Fruit fly (Drosophila melanogaster) whole organism, pupa: Measurements from ENCODE around the gene CG17917.

ENCODE experiments used
- CG10348 ChIP-seq: fragments of 200-800 bp; sonication (Bioruptor generic); IDR thresholded peaks from 2 replicates; pipeline ENCODE4 v1.3.6; 2022; ENCODE audit warnings: missing biosample characterization, missing genetic modification characterization
- CG12605 ChIP-seq: fragments of 200-800 bp; sonication (Bioruptor generic); IDR thresholded peaks from 2 replicates; pipeline ENCODE4 v1.3.6; 2022; ENCODE audit warnings: missing biosample characterization, missing genetic modification characterization
- CG13204 ChIP-seq: fragments of 200-800 bp; sonication (Bioruptor generic); optimal IDR thresholded peaks from 2 replicates; lab custom pipeline; 2018; ENCODE audit warnings: missing biosample characterization, mild to moderate bottlenecking, missing genetic modification characterization, moderate library complexity
- CG14655 ChIP-seq: fragments of 200-800 bp; sonication (Bioruptor generic); optimal IDR thresholded peaks from 3 replicates; lab custom pipeline; 2017; ENCODE audit warnings: mild to moderate bottlenecking, missing biosample characterization, missing genetic modification reagents, missing genetic modification characterization
- CG15710 ChIP-seq: fragments of 200-800 bp; sonication (Bioruptor generic); optimal IDR thresholded peaks from 2 replicates; lab custom pipeline; 2018; ENCODE audit warnings: missing biosample characterization, mild to moderate bottlenecking, missing genetic modification characterization, moderate library complexity
- CG17806 ChIP-seq: fragments of 200-800 bp; sonication (Bioruptor generic); optimal IDR thresholded peaks from 2 replicates; lab custom pipeline; 2018; ENCODE audit warnings: missing biosample characterization, mild to moderate bottlenecking, missing genetic modification characterization, moderate library complexity
- CG32121 ChIP-seq: fragments of 200-800 bp; sonication (Bioruptor generic); IDR thresholded peaks from 2 replicates; pipeline ENCODE4 v1.3.6; 2022; ENCODE audit warnings: missing biosample characterization, missing genetic modification characterization
- CG34367 ChIP-seq: fragments of 200-800 bp; sonication (Bioruptor generic); optimal IDR thresholded peaks from 2 replicates; lab custom pipeline; 2018; ENCODE audit warnings: missing biosample characterization, mild to moderate bottlenecking, missing genetic modification characterization
- CG4496 ChIP-seq: fragments of 200-800 bp; sonication (Bioruptor generic); IDR thresholded peaks from 3 replicates; pipeline ENCODE4 v1.3.6; 2022; ENCODE audit warnings: missing biosample characterization, missing genetic modification characterization
- CG8159 ChIP-seq: fragments of 200-800 bp; sonication (Bioruptor generic); optimal IDR thresholded peaks from 3 replicates; lab custom pipeline; 2018; ENCODE audit warnings: missing biosample characterization, mild to moderate bottlenecking, missing genetic modification characterization, moderate library complexity
- CG8301 ChIP-seq: fragments of 200-800 bp; sonication (Bioruptor generic); optimal IDR thresholded peaks from 2 replicates; lab custom pipeline; 2018; ENCODE audit warnings: missing biosample characterization, mild to moderate bottlenecking, missing genetic modification characterization
- CG9948 ChIP-seq: fragments of 200-800 bp; sonication (Bioruptor generic); optimal IDR thresholded peaks from 2 replicates; lab custom pipeline; 2018; ENCODE audit warnings: missing biosample characterization, mild to moderate bottlenecking, missing genetic modification characterization, moderate library complexity
- D1 ChIP-seq: fragments of 200-800 bp; sonication (Bioruptor generic); optimal IDR thresholded peaks from 2 replicates; lab custom pipeline; 2018; ENCODE audit warnings: missing biosample characterization, mild to moderate bottlenecking, missing genetic modification characterization, moderate library complexity
- EcR ChIP-seq: fragments of 200-800 bp; sonication (Bioruptor generic); optimal IDR thresholded peaks from 3 replicates; lab custom pipeline; 2019; ENCODE audit warnings: missing biosample characterization, missing genetic modification characterization, mild to moderate bottlenecking, moderate library complexity, missing genetic modification reagents
- Ets98B ChIP-seq: fragments of 200-800 bp; sonication (Bioruptor generic); IDR thresholded peaks from 2 replicates; pipeline ENCODE4 v1.3.6; 2022; ENCODE audit warnings: missing biosample characterization, missing genetic modification characterization
- Pif1A ChIP-seq: fragments of 200-800 bp; sonication (Bioruptor generic); optimal IDR thresholded peaks from 3 replicates; lab custom pipeline; 2016; ENCODE audit warnings: missing biosample characterization, missing genetic modification characterization
- Pif1B ChIP-seq: fragments of 200-800 bp; sonication (Bioruptor generic); optimal IDR thresholded peaks from 3 replicates; lab custom pipeline; 2016; ENCODE audit warnings: missing biosample characterization, missing genetic modification characterization
- Snoo ChIP-seq: fragments of 200-800 bp; sonication (Bioruptor generic); optimal IDR thresholded peaks from 3 replicates; lab custom pipeline; 2017; ENCODE audit warnings: missing biosample characterization, mild to moderate bottlenecking, missing genetic modification characterization, inconsistent platforms
- fd96Ca ChIP-seq: fragments of 200-800 bp; sonication (Bioruptor generic); IDR thresholded peaks from 3 replicates; pipeline ENCODE4 v1.3.6; 2022; ENCODE audit warnings: missing biosample characterization, missing genetic modification characterization
- gl ChIP-seq: fragments of 200-800 bp; sonication (Bioruptor generic); optimal IDR thresholded peaks from 2 replicates; lab custom pipeline; 2018; ENCODE audit warnings: missing biosample characterization, mild to moderate bottlenecking, missing genetic modification characterization
- rn ChIP-seq: fragments of 200-800 bp; sonication (Bioruptor generic); IDR thresholded peaks from 2 replicates; pipeline ENCODE4 v1.3.6; 2022; ENCODE audit warnings: missing biosample characterization, missing genetic modification characterization

The CG17917 gene

dm6 chr3R:6351696-6352378, 10.1 kb downstream of the CG17917 start:
- TF ChIP-seq CG12605 (GFP tag; lab: Robert Waterston, UW), result no peak
- TF ChIP-seq CG13204, result no peak
- peak; percentile 26 for TF ChIP-seq CG15710 (tag; lab: Kevin White, UChicago)
- peak; percentile 59 for TF ChIP-seq Pif1A (GFP tag; lab: Kevin White, UChicago)
- peak; percentile 27 for TF ChIP-seq Pif1B
- TF ChIP-seq Snoo, result no peak
- peak; percentile 30 for TF ChIP-seq CG8159
- peak; percentile 75 for TF ChIP-seq CG8301 (tag; lab: Kevin White, UChicago)
- TF ChIP-seq fd96Ca (GFP tag; lab: Robert Waterston, UW), result peak; percentile 46; the same call in 1 of the 3 replicates
- 0 out of 3 replicates have a peak, but pooled peaks have one; percentile 5 for TF ChIP-seq CG4496 (GFP tag; lab: Robert Waterston, UW)
- peak; percentile 6 for TF ChIP-seq CG34367 (tag; lab: Kevin White, UChicago)
- peak; percentile 30 for TF ChIP-seq CG9948 (tag; lab: Kevin White, UChicago)
- TF ChIP-seq CG14655 (GFP tag; lab: Kevin White, UChicago), result peak; percentile 80
- TF ChIP-seq D1, result no peak
- 0 out of 2 replicates have a peak, but pooled peaks have one; percentile 22 for TF ChIP-seq Ets98B (GFP tag; lab: Robert Waterston, UW)
- no peak for TF ChIP-seq gl (tag; lab: Kevin White, UChicago)
- peak; percentile 31 for TF ChIP-seq CG17806 (tag; lab: Kevin White, UChicago)
- peak; percentile 54; the same call in 1 of the 2 replicates for TF ChIP-seq CG32121 (GFP tag; lab: Robert Waterston, UW)

- TF ChIP-seq CG8159 (no peak), D1 (no peak), CG8301 (tag; lab: Kevin White, UChicago) (no peak), CG12605 (GFP tag; lab: Robert Waterston, UW) (no peak), CG4496 (GFP tag; lab: Robert Waterston, UW) (no peak), CG13204 (no peak), CG9948 (tag; lab: Kevin White, UChicago) (no peak), CG10348 (GFP tag; lab: Robert Waterston, UW) (no peak), CG32121 (GFP tag; lab: Robert Waterston, UW) (no peak), EcR (GFP tag; lab: Kevin White, UChicago) (no peak)
- TF ChIP-seq, all 21 proteins: peak for 0
Measured at dm6 chr3R:6352436-6352835, 10.7 kb downstream of the CG17917 start.

dm6 chr3R:6352893-6353623, 11.3 kb downstream of the CG17917 start:
- TF ChIP-seq rn (no peak), CG32121 (GFP tag; lab: Robert Waterston, UW) (peak; percentile 37; the same call in 1 of the 2 replicates), D1 (no peak), CG10348 (GFP tag; lab: Robert Waterston, UW) (0 out of 2 replicates have a peak, but pooled peaks have one; percentile 19), Pif1B (no peak), EcR (GFP tag; lab: Kevin White, UChicago) (peak; percentile 24), CG9948 (tag; lab: Kevin White, UChicago) (peak; percentile 54), CG8301 (tag; lab: Kevin White, UChicago) (peak; percentile 69), CG14655 (GFP tag; lab: Kevin White, UChicago) (peak; percentile 77), CG17806 (tag; lab: Kevin White, UChicago) (peak; percentile 31), fd96Ca (GFP tag; lab: Robert Waterston, UW) (no peak), Pif1A (GFP tag; lab: Kevin White, UChicago) (no peak), gl (tag; lab: Kevin White, UChicago) (no peak), Snoo (no peak), CG34367 (tag; lab: Kevin White, UChicago) (peak; percentile 36), CG13204 (peak; percentile 28), CG4496 (GFP tag; lab: Robert Waterston, UW) (peak; percentile 60; the same call in 2 of the 3 replicates), CG8159 (peak; percentile 50), Ets98B (GFP tag; lab: Robert Waterston, UW) (no peak; the same call in 1 of the 2 replicates), CG15710 (tag; lab: Kevin White, UChicago) (peak; percentile 43), CG12605 (GFP tag; lab: Robert Waterston, UW) (no peak)

- TF ChIP-seq CG15710 (tag; lab: Kevin White, UChicago), result peak; percentile 71
- TF ChIP-seq rn, result no peak
- peak; percentile 39 for TF ChIP-seq gl (tag; lab: Kevin White, UChicago)
- TF ChIP-seq CG4496 (GFP tag; lab: Robert Waterston, UW), result peak; percentile 72; the same call in 2 of the 3 replicates
- TF ChIP-seq Pif1A (GFP tag; lab: Kevin White, UChicago), result peak; percentile 82
- TF ChIP-seq CG12605 (GFP tag; lab: Robert Waterston, UW), result no peak
- peak; percentile 79 for TF ChIP-seq CG17806 (tag; lab: Kevin White, UChicago)
- TF ChIP-seq CG14655 (GFP tag; lab: Kevin White, UChicago), result no peak
- TF ChIP-seq CG34367 (tag; lab: Kevin White, UChicago), result peak; percentile 70
- peak; percentile 39 for TF ChIP-seq D1
- peak; percentile 82 for TF ChIP-seq CG8301 (tag; lab: Kevin White, UChicago)
- peak; percentile 65 for TF ChIP-seq Snoo
- peak; percentile 54 for TF ChIP-seq CG32121 (GFP tag; lab: Robert Waterston, UW)
- peak; percentile 79 for TF ChIP-seq CG9948 (tag; lab: Kevin White, UChicago)
- TF ChIP-seq Ets98B (GFP tag; lab: Robert Waterston, UW), result no peak; the same call in 1 of the 2 replicates
- TF ChIP-seq Pif1B, result peak; percentile 73
- TF ChIP-seq CG13204, result no peak
- TF ChIP-seq CG8159, result peak; percentile 84
Measured at dm6 chr3R:6353624-6354352, 12.0 kb downstream of the CG17917 start.
